Worm (Caenorhabditis elegans): Measurements from ENCODE around the gene W02G9.4.

Gene W02G9.4

ce11 chrV:2672603-2673002, 5.9 kb downstream of the W02G9.4 start, which contains the start of gene W02G9.3:
Gene W02G9.3, plus strand, starts transcription at chrV:2672986.
- peak; percentile 55 for TF ChIP-seq cog-1 (tag; optimal IDR thresholded peaks at IDR 0.05)
- no peak for TF ChIP-seq ref-1 (GFP tag; conservative IDR thresholded peaks at IDR 0.05)
- no peak for TF ChIP-seq klf-2 (GFP tag; conservative IDR thresholded peaks at IDR 0.05)
- TF ChIP-seq flt-1 (GFP tag; IDR thresholded peaks at IDR 0.05): peak; percentile 53; the same call in 1 of the 2 replicates
- TF ChIP-seq tab-1 (GFP tag; IDR thresholded peaks at IDR 0.05): no peak

ce11 chrV:2673807-2674206, 7.1 kb downstream of the W02G9.4 start:
- TF ChIP-seq ztf-29 (GFP tag; IDR thresholded peaks at IDR 0.05) (no peak), ztf-23 (GFP tag; IDR thresholded peaks at IDR 0.05) (peak; percentile 85), med-1 (GFP tag; optimal IDR thresholded peaks at IDR 0.05; ENCODE audit: insufficient read depth) (peak; percentile 45), klf-2 (GFP tag; conservative IDR thresholded peaks at IDR 0.05) (0 out of 2 replicates have a peak, but pooled peaks have one; percentile 25), cog-1 (tag; optimal IDR thresholded peaks at IDR 0.05) (no peak), tab-1 (GFP tag; IDR thresholded peaks at IDR 0.05) (peak; percentile 86), flt-1 (GFP tag; IDR thresholded peaks at IDR 0.05) (peak; percentile 86), ref-1 (GFP tag; conservative IDR thresholded peaks at IDR 0.05) (peak; percentile 67), T22C8.4 (GFP tag; IDR thresholded peaks at IDR 0.05) (no peak)

DNA sequence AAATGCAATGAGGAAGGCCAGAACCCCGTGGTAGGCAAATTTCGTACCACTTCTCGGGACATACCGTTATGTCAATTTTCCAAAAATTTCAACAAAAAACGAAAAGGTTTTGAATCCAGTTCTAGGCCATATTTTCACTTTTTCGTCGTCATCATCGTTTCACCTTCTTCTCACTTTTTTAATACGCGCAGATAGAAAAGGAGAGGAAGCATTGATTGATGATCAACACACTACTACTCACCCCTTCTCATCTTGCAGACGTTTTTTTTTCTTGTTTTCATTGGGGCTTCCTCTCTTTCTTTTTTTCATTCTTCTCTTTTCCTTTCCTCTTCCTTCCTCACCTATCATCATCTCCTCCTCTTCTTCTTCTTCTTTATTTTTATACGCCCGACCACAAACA, 9.0 kb downstream of the W02G9.4 start:
- TF ChIP-seq ref-1 (GFP tag; conservative IDR thresholded peaks at IDR 0.05) (no peak), klf-2 (GFP tag; conservative IDR thresholded peaks at IDR 0.05) (no peak), ztf-29 (GFP tag; IDR thresholded peaks at IDR 0.05) (no peak), ztf-23 (GFP tag; IDR thresholded peaks at IDR 0.05) (no peak), T22C8.4 (GFP tag; IDR thresholded peaks at IDR 0.05) (no peak), tab-1 (GFP tag; IDR thresholded peaks at IDR 0.05) (no peak), cog-1 (tag; optimal IDR thresholded peaks at IDR 0.05) (no peak), med-1 (GFP tag; optimal IDR thresholded peaks at IDR 0.05; ENCODE audit: insufficient read depth) (no peak), flt-1 (GFP tag; IDR thresholded peaks at IDR 0.05) (no peak)

ce11 chrV:2677648-2678047, 10.9 kb downstream of the W02G9.4 start:
- TF ChIP-seq med-1 (GFP tag; optimal IDR thresholded peaks at IDR 0.05; ENCODE audit: insufficient read depth): no peak

DNA sequence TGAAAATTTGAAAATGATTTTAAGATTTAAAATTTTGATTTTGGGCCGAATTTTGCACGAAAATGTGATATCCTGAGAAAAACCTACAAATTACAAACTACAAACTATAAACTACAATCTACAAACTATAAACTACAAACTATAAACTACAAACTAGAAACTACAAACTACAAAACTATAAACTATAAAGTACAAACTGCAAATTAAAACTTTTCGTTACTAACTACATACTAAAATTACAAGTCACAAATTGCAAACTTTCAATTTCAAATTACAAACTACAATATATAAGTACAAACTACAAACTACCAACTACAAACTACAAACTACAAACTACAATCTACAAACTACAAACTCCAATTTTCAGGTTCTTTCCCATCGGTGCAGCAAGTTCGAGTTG, 16.8 kb downstream of the W02G9.4 start:
- no peak for TF ChIP-seq ztf-23 (GFP tag; IDR thresholded peaks at IDR 0.05)

DNA sequence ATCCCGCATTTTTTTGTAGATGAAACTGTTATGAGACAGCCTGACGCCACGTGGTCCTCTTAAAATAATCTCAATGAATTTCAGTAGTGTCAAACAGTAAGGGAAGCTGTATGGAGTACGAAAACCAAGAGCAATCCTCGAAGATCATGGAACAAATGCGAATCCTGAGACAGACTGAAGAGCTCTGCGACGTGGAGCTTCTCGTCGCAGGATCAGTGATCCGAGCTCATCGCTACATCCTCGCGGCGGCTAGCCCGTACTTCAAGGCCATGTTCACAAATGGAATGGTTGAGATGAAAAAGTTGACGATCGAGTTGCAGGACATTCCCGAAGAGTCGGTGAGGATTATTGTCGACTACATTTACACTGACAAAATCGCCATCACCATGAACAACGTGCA, 17.5 kb downstream of the W02G9.4 start:
- TF ChIP-seq T22C8.4 (GFP tag; IDR thresholded peaks at IDR 0.05): no peak
- no peak for TF ChIP-seq ztf-29 (GFP tag; IDR thresholded peaks at IDR 0.05)
- TF ChIP-seq ztf-23 (GFP tag; IDR thresholded peaks at IDR 0.05): no peak
- TF ChIP-seq tab-1 (GFP tag; IDR thresholded peaks at IDR 0.05): no peak
- no peak for TF ChIP-seq cog-1 (tag; optimal IDR thresholded peaks at IDR 0.05)
- no peak for TF ChIP-seq flt-1 (GFP tag; IDR thresholded peaks at IDR 0.05)

- no peak for TF ChIP-seq klf-2 (GFP tag; conservative IDR thresholded peaks at IDR 0.05)
- TF ChIP-seq ref-1 (GFP tag; conservative IDR thresholded peaks at IDR 0.05): no peak
- no peak for TF ChIP-seq tab-1 (GFP tag; IDR thresholded peaks at IDR 0.05)
- TF ChIP-seq cog-1 (tag; optimal IDR thresholded peaks at IDR 0.05): no peak
- no peak for TF ChIP-seq ztf-23 (GFP tag; IDR thresholded peaks at IDR 0.05)
- no peak for TF ChIP-seq T22C8.4 (GFP tag; IDR thresholded peaks at IDR 0.05)
- no peak for TF ChIP-seq ztf-29 (GFP tag; IDR thresholded peaks at IDR 0.05)
- no peak for TF ChIP-seq med-1 (GFP tag; optimal IDR thresholded peaks at IDR 0.05; ENCODE audit: insufficient read depth)
- TF ChIP-seq flt-1 (GFP tag; IDR thresholded peaks at IDR 0.05): no peak
Measured at ce11 chrV:2688562-2688961, 21.9 kb downstream of the W02G9.4 start.

- TF ChIP-seq T22C8.4 (GFP tag; IDR thresholded peaks at IDR 0.05): no peak
- no peak for TF ChIP-seq ztf-29 (GFP tag; IDR thresholded peaks at IDR 0.05)
Measured at ce11 chrV:2690478-2690877, 23.8 kb downstream of the W02G9.4 start.

- TF ChIP-seq ztf-29 (GFP tag; IDR thresholded peaks at IDR 0.05): no peak
- no peak for TF ChIP-seq med-1 (GFP tag; optimal IDR thresholded peaks at IDR 0.05; ENCODE audit: insufficient read depth)
- TF ChIP-seq ztf-23 (GFP tag; IDR thresholded peaks at IDR 0.05): no peak
- TF ChIP-seq ref-1 (GFP tag; conservative IDR thresholded peaks at IDR 0.05): no peak
- TF ChIP-seq klf-2 (GFP tag; conservative IDR thresholded peaks at IDR 0.05): no peak
- no peak for TF ChIP-seq cog-1 (tag; optimal IDR thresholded peaks at IDR 0.05)
- TF ChIP-seq tab-1 (GFP tag; IDR thresholded peaks at IDR 0.05): no peak
- TF ChIP-seq T22C8.4 (GFP tag; IDR thresholded peaks at IDR 0.05): no peak
- no peak for TF ChIP-seq flt-1 (GFP tag; IDR thresholded peaks at IDR 0.05)
Measured at ce11 chrV:2690948-2691347, 24.2 kb downstream of the W02G9.4 start.

DNA sequence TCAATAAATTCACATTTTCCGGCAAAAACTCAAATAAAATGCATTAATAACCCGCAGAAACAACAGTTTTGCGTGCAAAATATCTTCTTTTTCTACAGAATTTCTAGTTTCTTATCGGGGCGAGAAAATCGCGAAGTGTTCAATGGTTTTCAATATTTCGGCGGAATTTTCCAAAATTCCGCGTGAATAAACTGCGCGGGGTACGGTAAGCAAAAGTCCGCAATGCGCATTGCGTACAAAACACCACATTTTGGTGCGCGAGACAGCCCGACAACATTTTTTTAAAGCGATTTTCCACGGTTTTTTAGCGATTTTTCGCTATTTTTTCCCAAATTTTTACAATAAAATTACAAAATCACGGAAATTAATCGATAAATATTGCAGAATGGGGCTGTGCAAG, 27.7 kb downstream of the W02G9.4 start, which contains the start of gene Y45G12B.2:
Y45G12B.2 (plus strand) TSS at position 383 of the 400 bp plus-strand sequence.
- TF ChIP-seq klf-2 (GFP tag; conservative IDR thresholded peaks at IDR 0.05) (0 out of 2 replicates have a peak, but pooled peaks have one; percentile 25), med-1 (GFP tag; optimal IDR thresholded peaks at IDR 0.05; ENCODE audit: insufficient read depth) (no peak)

DNA sequence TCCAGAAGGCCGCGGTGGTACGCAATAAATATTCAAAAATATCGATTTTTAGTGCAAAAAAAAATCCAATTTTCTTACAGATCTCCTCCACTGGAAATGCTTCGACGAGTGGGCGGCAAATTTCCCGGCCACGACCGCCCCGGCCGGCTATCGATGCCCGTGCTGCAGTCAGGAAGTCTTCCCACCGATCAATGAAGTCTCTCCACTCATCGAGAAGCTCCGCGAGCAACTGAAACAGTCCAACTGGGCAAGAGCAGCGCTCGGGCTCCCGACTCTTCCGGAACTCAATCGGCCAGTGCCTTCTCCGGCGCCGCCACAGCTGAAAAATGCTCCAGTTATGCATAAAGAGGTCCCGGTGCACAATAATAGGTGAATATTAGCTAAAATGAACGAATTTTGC, 29.2 kb downstream of the W02G9.4 start, which contains the start of gene Y45G12B.3:
Y45G12B.3 (minus strand) TSS at position 320 of the 400 bp plus-strand sequence.
- TF ChIP-seq cog-1 (tag; optimal IDR thresholded peaks at IDR 0.05) (no peak), ztf-23 (GFP tag; IDR thresholded peaks at IDR 0.05) (no peak), med-1 (GFP tag; optimal IDR thresholded peaks at IDR 0.05; ENCODE audit: insufficient read depth) (no peak), tab-1 (GFP tag; IDR thresholded peaks at IDR 0.05) (no peak), klf-2 (GFP tag; conservative IDR thresholded peaks at IDR 0.05) (no peak), flt-1 (GFP tag; IDR thresholded peaks at IDR 0.05) (no peak), ref-1 (GFP tag; conservative IDR thresholded peaks at IDR 0.05) (no peak), T22C8.4 (GFP tag; IDR thresholded peaks at IDR 0.05) (no peak), ztf-29 (GFP tag; IDR thresholded peaks at IDR 0.05) (no peak)

All from whole organism, midembryonic.